Fruit fly (Drosophila melanogaster): Measurements from ENCODE around the gene CG16700.

Gene CG16700

dm6 chrX:17078139-17078977 is 13.3 kb upstream of the CG16700 start, which contains the start of gene CG4949 (continued):
- TF ChIP-seq gce (GFP tag; IDR thresholded peaks at IDR 0.05): 0 out of 3 replicates have a peak, but pooled peaks have one; percentile 15
- TF ChIP-seq Hmr (GFP tag; optimal IDR thresholded peaks at IDR 0.05): peak; percentile 4
- TF ChIP-seq CG12236 (GFP tag; optimal IDR thresholded peaks at IDR 0.05): no peak
- no peak for TF ChIP-seq cg (GFP tag; optimal IDR thresholded peaks at IDR 0.05)
- no peak for TF ChIP-seq CG9876 (GFP tag; optimal IDR thresholded peaks at IDR 0.05)
- TF ChIP-seq CG7271 (tag; optimal IDR thresholded peaks at IDR 0.05): no peak
- TF ChIP-seq zen2 (GFP tag; IDR thresholded peaks at IDR 0.05; ENCODE audit: partially characterized antibody): peak; percentile 87
- peak; percentile 87 for TF ChIP-seq ato (GFP tag; IDR thresholded peaks at IDR 0.05; ENCODE audit: partially characterized antibody)
- no peak for TF ChIP-seq rib (GFP tag; IDR thresholded peaks at IDR 0.05)
- no peak for TF ChIP-seq CG18764 (GFP tag; optimal IDR thresholded peaks at IDR 0.05)
- TF ChIP-seq CrebB (tag; optimal IDR thresholded peaks at IDR 0.05): no peak
- no peak for TF ChIP-seq Spps (tag; optimal IDR thresholded peaks at IDR 0.05)
- no peak for TF ChIP-seq h (optimal IDR thresholded peaks at IDR 0.05)
- TF ChIP-seq CG17612 (GFP tag; IDR thresholded peaks at IDR 0.05): no peak
- TF ChIP-seq ems (GFP tag; optimal IDR thresholded peaks at IDR 0.05): no peak
- TF ChIP-seq CG31224 (GFP tag; IDR thresholded peaks at IDR 0.05): no peak
- no peak for TF ChIP-seq CG18476 (GFP tag; optimal IDR thresholded peaks at IDR 0.05)
- TF ChIP-seq slbo (GFP tag; IDR thresholded peaks at IDR 0.05): no peak
- TF ChIP-seq da (GFP tag; optimal IDR thresholded peaks at IDR 0.05): no peak
- no peak for TF ChIP-seq mam (GFP tag; optimal IDR thresholded peaks at IDR 0.05)
- no peak for TF ChIP-seq Elba2 (GFP tag; optimal IDR thresholded peaks at IDR 0.05)
- TF ChIP-seq dati (GFP tag; IDR thresholded peaks at IDR 0.05): no peak
- no peak for TF ChIP-seq wor (GFP tag; IDR thresholded peaks at IDR 0.05)
- peak; percentile 90 for TF ChIP-seq tna (GFP tag; IDR thresholded peaks at IDR 0.05; ENCODE audit: partially characterized antibody)
- TF ChIP-seq shn (GFP tag; optimal IDR thresholded peaks at IDR 0.05): no peak
- TF ChIP-seq Scr (GFP tag; IDR thresholded peaks at IDR 0.05; ENCODE audit: partially characterized antibody): peak; percentile 82
- no peak for TF ChIP-seq Fer1 (GFP tag; optimal IDR thresholded peaks at IDR 0.05)
- TF ChIP-seq CG4854 (GFP tag; optimal IDR thresholded peaks at IDR 0.05): no peak
- no peak for TF ChIP-seq CG7839 (tag; optimal IDR thresholded peaks at IDR 0.05)
- TF ChIP-seq ase (GFP tag; IDR thresholded peaks at IDR 0.05): no peak
- TF ChIP-seq Kr (GFP tag; optimal IDR thresholded peaks at IDR 0.05): no peak
- no peak for TF ChIP-seq Stat92E (GFP tag; optimal IDR thresholded peaks at IDR 0.05)
- no peak for TF ChIP-seq Gsc (GFP tag; IDR thresholded peaks at IDR 0.05)
- peak; percentile 96 for TF ChIP-seq chinmo (GFP tag; IDR thresholded peaks at IDR 0.05; ENCODE audit: partially characterized antibody)
- TF ChIP-seq CTCF (GFP tag; optimal IDR thresholded peaks at IDR 0.05): no peak
- peak; percentile 8 for TF ChIP-seq CG17829 (tag; optimal IDR thresholded peaks at IDR 0.05)
- TF ChIP-seq org-1 (GFP tag; optimal IDR thresholded peaks at IDR 0.05): no peak
- no peak for TF ChIP-seq CG11398 (GFP tag; optimal IDR thresholded peaks at IDR 0.05)
- TF ChIP-seq ttk (GFP tag; IDR thresholded peaks at IDR 0.05): no peak
- no peak for TF ChIP-seq eve (GFP tag; optimal IDR thresholded peaks at IDR 0.05)
- TF ChIP-seq Awh (GFP tag; IDR thresholded peaks at IDR 0.05): no peak
- TF ChIP-seq CG16815 (GFP tag; optimal IDR thresholded peaks at IDR 0.05): no peak
- TF ChIP-seq CG8359 (GFP tag; optimal IDR thresholded peaks at IDR 0.05; ENCODE audit: borderline replicate concordance): no peak
- TF ChIP-seq HmgZ (tag; optimal IDR thresholded peaks at IDR 0.05): no peak
- TF ChIP-seq CG13287 (GFP tag; IDR thresholded peaks at IDR 0.05; ENCODE audit: partially characterized antibody): peak; percentile 84
- no peak for TF ChIP-seq CG7357 (GFP tag; IDR thresholded peaks at IDR 0.05)
- no peak for TF ChIP-seq pan (optimal IDR thresholded peaks at IDR 0.05)
- TF ChIP-seq pan (GFP tag; optimal IDR thresholded peaks at IDR 0.05 in 1 of 2, IDR thresholded peaks at IDR 0.05 in 1 of 2): peak in 1 of 2 experiments; percentile 18
- no peak for TF ChIP-seq esg (GFP tag; conservative IDR thresholded peaks at IDR 0.05)
- TF ChIP-seq CkIIα-i1 (GFP tag; IDR thresholded peaks at IDR 0.05): no peak
- TF ChIP-seq Fer3 (tag; optimal IDR thresholded peaks at IDR 0.05): no peak
